Fruit fly (Drosophila melanogaster): ENCODE data around the gene CG42371.

CG42371 gene

DNA sequence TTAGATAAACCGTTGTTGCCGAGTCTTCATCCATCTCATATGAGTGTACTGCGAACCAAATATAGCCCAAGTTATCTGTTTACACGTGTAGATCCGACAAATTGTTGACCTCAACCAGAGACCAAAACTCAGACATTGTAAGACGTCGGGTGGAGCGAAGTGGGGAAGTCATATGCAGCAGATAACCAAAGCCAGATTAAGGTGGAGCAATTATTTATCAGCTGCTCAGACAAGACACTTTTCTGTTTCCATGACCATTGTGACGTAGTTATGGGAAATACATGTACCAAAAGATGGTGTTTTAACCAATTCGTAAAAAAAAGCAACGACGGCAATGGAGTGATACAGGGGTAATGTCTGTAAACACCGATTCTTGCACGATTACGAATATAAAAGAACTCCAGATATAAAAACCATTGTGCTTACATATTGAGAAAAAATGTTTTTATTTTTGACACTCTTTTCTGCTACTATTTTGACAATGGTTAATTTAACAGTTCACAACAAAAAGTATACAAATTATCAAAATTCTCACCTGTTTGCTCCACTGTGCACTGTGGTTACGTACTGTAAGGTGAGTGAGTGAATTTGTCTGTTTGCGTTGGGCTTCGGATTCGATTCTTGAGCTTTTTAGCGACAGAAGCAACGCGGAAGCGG lies 39.6 kb downstream of the CG42371 start (continued):
- TF ChIP-seq Sin3A (optimal IDR thresholded peaks at IDR 0.05) (no peak), hbn (GFP tag; IDR thresholded peaks at IDR 0.05; ENCODE audit: partially characterized antibody) (no peak), CG18764 (GFP tag; optimal IDR thresholded peaks at IDR 0.05) (peak; percentile 21), croc (GFP tag; conservative IDR thresholded peaks at IDR 0.05) (no peak), Ptx1 (GFP tag; IDR thresholded peaks at IDR 0.05) (peak; percentile 32; the same call in 1 of the 2 replicates), sr (GFP tag; IDR thresholded peaks at IDR 0.05) (no peak), odd (GFP tag; optimal IDR thresholded peaks at IDR 0.05) (no peak), Rfx (GFP tag; IDR thresholded peaks at IDR 0.05) (peak; percentile 62; the same call in 1 of the 2 replicates), CG13296 (GFP tag; optimal IDR thresholded peaks at IDR 0.05) (no peak), pnt (GFP tag; optimal IDR thresholded peaks at IDR 0.05) (no peak), CG12219 (GFP tag; optimal IDR thresholded peaks at IDR 0.05) (no peak), CG31388 (GFP tag; optimal IDR thresholded peaks at IDR 0.05) (no peak), CG3726 (GFP tag; IDR thresholded peaks at IDR 0.05) (0 out of 3 replicates have a peak, but pooled peaks have one; percentile 8), NC2β (GFP tag; optimal IDR thresholded peaks at IDR 0.05) (peak; percentile 5), CG17359 (tag; optimal IDR thresholded peaks at IDR 0.05) (peak; percentile 22), p53 (GFP tag; optimal IDR thresholded peaks at IDR 0.05) (peak; percentile 21), Atf6 (GFP tag; IDR thresholded peaks at IDR 0.05) (peak; percentile 58; the same call in 1 of the 2 replicates), ewg (GFP tag; optimal IDR thresholded peaks at IDR 0.05) (peak; percentile 17), CG31224 (GFP tag; IDR thresholded peaks at IDR 0.05) (no peak), D19B (GFP tag; optimal IDR thresholded peaks at IDR 0.05) (peak; percentile 35), MESR4 (GFP tag; optimal IDR thresholded peaks at IDR 0.05) (no peak), nerfin-1 (tag; optimal IDR thresholded peaks at IDR 0.05) (no peak), Dref (GFP tag; IDR thresholded peaks at IDR 0.05) (no peak), Usf (GFP tag; optimal IDR thresholded peaks at IDR 0.05) (no peak), CG18476 (GFP tag; optimal IDR thresholded peaks at IDR 0.05) (peak; percentile 30), CG12299 (tag; optimal IDR thresholded peaks at IDR 0.05) (no peak), Dip3 (GFP tag; optimal IDR thresholded peaks at IDR 0.05) (peak; percentile 43), CG12659 (GFP tag; optimal IDR thresholded peaks at IDR 0.05) (peak; percentile 45), lbe (GFP tag; optimal IDR thresholded peaks at IDR 0.05) (peak; percentile 4), gce (GFP tag; IDR thresholded peaks at IDR 0.05) (0 out of 3 replicates have a peak, but pooled peaks have one; percentile 8), caup (GFP tag; optimal IDR thresholded peaks at IDR 0.05; ENCODE audit: severe bottlenecking) (peak; percentile 32), tup (GFP tag; optimal IDR thresholded peaks at IDR 0.05) (no peak), lilli (GFP tag; optimal IDR thresholded peaks at IDR 0.05) (peak; percentile 64), fd64A (GFP tag; optimal IDR thresholded peaks at IDR 0.05) (no peak), BtbVII (GFP tag; optimal IDR thresholded peaks at IDR 0.05) (no peak), ap (GFP tag; IDR thresholded peaks at IDR 0.05) (no peak), Taf1 (GFP tag; IDR thresholded peaks at IDR 0.05) (peak; percentile 45; the same call in 1 of the 2 replicates), CG7839 (tag; optimal IDR thresholded peaks at IDR 0.05) (peak; percentile 46), sim (GFP tag; IDR thresholded peaks at IDR 0.05) (no peak), CG3407 (GFP tag; optimal IDR thresholded peaks at IDR 0.05) (no peak), tll (GFP tag; optimal IDR thresholded peaks at IDR 0.05) (no peak), lmd (GFP tag; IDR thresholded peaks at IDR 0.05) (peak; percentile 55), sug (tag; optimal IDR thresholded peaks at IDR 0.05) (no peak), chif (GFP tag; optimal IDR thresholded peaks at IDR 0.05) (peak; percentile 11 to 73), tin (GFP tag; optimal IDR thresholded peaks at IDR 0.05) (no peak), br (optimal IDR thresholded peaks at IDR 0.05) (no peak), wek (GFP tag; optimal IDR thresholded peaks at IDR 0.05) (peak; percentile 6), slp2 (GFP tag; optimal IDR thresholded peaks at IDR 0.05) (no peak), HmgD (GFP tag; optimal IDR thresholded peaks at IDR 0.05) (no peak), stc (GFP tag; IDR thresholded peaks at IDR 0.05) (no peak), Ets97D (GFP tag; optimal IDR thresholded peaks at IDR 0.05) (no peak)

Data from whole organism, embryonic.